In the genomic region with DNA sequence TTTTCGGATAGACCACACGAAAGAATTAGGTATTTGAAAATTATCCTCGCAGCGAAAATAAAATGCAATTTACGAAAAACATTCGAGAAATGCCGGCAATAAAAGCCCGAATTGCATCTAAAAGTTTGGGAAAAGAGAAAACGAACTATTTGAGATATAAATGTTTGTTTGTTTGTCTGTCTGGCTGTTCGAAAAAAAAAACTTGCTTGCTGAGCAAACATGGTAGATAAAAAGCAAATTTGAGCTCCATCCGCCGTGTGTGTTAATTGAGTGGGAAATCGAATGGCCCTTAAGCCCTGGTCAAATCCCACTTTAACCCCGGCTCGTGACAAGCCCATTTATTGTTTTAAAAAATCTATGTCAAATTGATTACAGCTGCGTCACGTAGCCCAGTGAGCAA, we compare ENCODE assay signal across 2 fruit fly cellular contexts.
TF ChIP-seq lines count a peak whose summit lies in the region.

No protein-coding gene starts in this region.

- peak; percentile 16 for TF ChIP-seq CTCF in whole organism, embryonic (GFP tag; optimal IDR thresholded peaks at IDR 0.05; lab: Kevin White, UChicago)

TF ChIP-seq in whole organism, embryonic, 481 proteins besides CTCF, POLR2A, EP300 and RAD21 (continues in another document):
- TF ChIP-seq sc (optimal IDR thresholded peaks at IDR 0.05; lab: Kevin White, UChicago) (no peak), sc (GFP tag; optimal IDR thresholded peaks at IDR 0.05; lab: Kevin White, UChicago) (peak; percentile 23), CG1529 (GFP tag; optimal IDR thresholded peaks at IDR 0.05; lab: Kevin White, UChicago) (peak; percentile 5), dmrt11E (tag; optimal IDR thresholded peaks at IDR 0.05; lab: Kevin White, UChicago) (peak; percentile 24), CG4404 (GFP tag; IDR thresholded peaks at IDR 0.05; lab: Robert Waterston, UW) (no peak), row (GFP tag; IDR thresholded peaks at IDR 0.05; lab: Robert Waterston, UW) (no peak), sim (GFP tag; IDR thresholded peaks at IDR 0.05; lab: Robert Waterston, UW) (peak; percentile 31; the same call in 1 of the 2 replicates), z (GFP tag; IDR thresholded peaks at IDR 0.05; lab: Robert Waterston, UW) (peak; percentile 57; the same call in 1 of the 3 replicates), Nf-YA (GFP tag; IDR thresholded peaks at IDR 0.05; lab: Robert Waterston, UW) (no peak), salm (tag; optimal IDR thresholded peaks at IDR 0.05; lab: Kevin White, UChicago) (peak; percentile 31), oc (tag; optimal IDR thresholded peaks at IDR 0.05; lab: Kevin White, UChicago) (peak; percentile 38), Bteb2 (GFP tag; optimal IDR thresholded peaks at IDR 0.05; lab: Kevin White, UChicago) (no peak), PHDP (tag; optimal IDR thresholded peaks at IDR 0.05; lab: Kevin White, UChicago) (peak; percentile 42), nerfin-1 (tag; optimal IDR thresholded peaks at IDR 0.05; lab: Kevin White, UChicago) (no peak), CG8388 (GFP tag; optimal IDR thresholded peaks at IDR 0.05; lab: Kevin White, UChicago) (peak; percentile 8), Lhr (GFP tag; optimal IDR thresholded peaks at IDR 0.05; lab: Kevin White, UChicago) (peak; percentile 28), Sox100B (GFP tag; optimal IDR thresholded peaks at IDR 0.05; lab: Kevin White, UChicago) (peak; percentile 14), Med (GFP tag; lab: Kevin White, UChicago) (peak; percentile 76), lov (optimal IDR thresholded peaks at IDR 0.05; lab: Kevin White, UChicago) (no peak), lov (GFP tag; IDR thresholded peaks at IDR 0.05; lab: Robert Waterston, UW) (no peak), CG3407 (GFP tag; optimal IDR thresholded peaks at IDR 0.05; lab: Kevin White, UChicago) (peak; percentile 76), CG1233 (GFP tag; optimal IDR thresholded peaks at IDR 0.05; lab: Kevin White, UChicago) (peak; percentile 45), odd (GFP tag; optimal IDR thresholded peaks at IDR 0.05; lab: Kevin White, UChicago) (peak; percentile 41), pnt (GFP tag; optimal IDR thresholded peaks at IDR 0.05; lab: Kevin White, UChicago) (no peak), CG3847 (GFP tag; IDR thresholded peaks at IDR 0.05; lab: Robert Waterston, UW) (no peak), CG4730 (GFP tag; IDR thresholded peaks at IDR 0.05; lab: Robert Waterston, UW) (no peak), CG11093 (GFP tag; IDR thresholded peaks at IDR 0.05; lab: Robert Waterston, UW) (no peak), hb (GFP tag; IDR thresholded peaks at IDR 0.05; lab: Robert Waterston, UW; ENCODE audit: partially characterized antibody) (no peak), br (optimal IDR thresholded peaks at IDR 0.05; lab: Kevin White, UChicago) (no peak), CG16779 (GFP tag; IDR thresholded peaks at IDR 0.05; lab: Robert Waterston, UW) (no peak), CG17568 (GFP tag; optimal IDR thresholded peaks at IDR 0.05; lab: Kevin White, UChicago) (peak; percentile 22), Xrp1 (GFP tag; IDR thresholded peaks at IDR 0.05; lab: Robert Waterston, UW) (0 out of 2 replicates have a peak, but pooled peaks have one; percentile 5), CG9727 (GFP tag; optimal IDR thresholded peaks at IDR 0.05; lab: Kevin White, UChicago) (peak; percentile 7), CG3726 (GFP tag; IDR thresholded peaks at IDR 0.05; lab: Robert Waterston, UW) (no peak), Hr78 (GFP tag; optimal IDR thresholded peaks at IDR 0.05; lab: Kevin White, UChicago) (peak in 1 of 2 experiments; percentile 40), Asciz (GFP tag; optimal IDR thresholded peaks at IDR 0.05; lab: Kevin White, UChicago) (peak; percentile 63), CG10274 (GFP tag; optimal IDR thresholded peaks at IDR 0.05; lab: Kevin White, UChicago) (no peak), wek (GFP tag; optimal IDR thresholded peaks at IDR 0.05; lab: Kevin White, UChicago) (peak; percentile 76), CG3995 (GFP tag; optimal IDR thresholded peaks at IDR 0.05; lab: Kevin White, UChicago) (no peak), hkb (optimal IDR thresholded peaks at IDR 0.05; lab: Kevin White, UChicago) (no peak), hkb (GFP tag; IDR thresholded peaks at IDR 0.05; lab: Robert Waterston, UW) (no peak), CG7357 (GFP tag; IDR thresholded peaks at IDR 0.05; lab: Robert Waterston, UW) (no peak), CG17359 (tag; optimal IDR thresholded peaks at IDR 0.05; lab: Kevin White, UChicago) (peak; percentile 37), CG10565 (GFP tag; optimal IDR thresholded peaks at IDR 0.05; lab: Kevin White, UChicago) (no peak)

TF ChIP-seq in whole organism, prepupa, 60 proteins besides CTCF, POLR2A, EP300 and RAD21:
- TF ChIP-seq fkh (GFP tag; optimal IDR thresholded peaks at IDR 0.05; lab: Kevin White, UChicago) (peak; percentile 77), CG34406 (GFP tag; optimal IDR thresholded peaks at IDR 0.05; lab: Kevin White, UChicago) (no peak), CG1621 (tag; optimal IDR thresholded peaks at IDR 0.05; lab: Kevin White, UChicago) (no peak), CG8119 (GFP tag; IDR thresholded peaks at IDR 0.05; lab: Robert Waterston, UW) (peak; percentile 25; the same call in 1 of the 3 replicates), CG6792 (GFP tag; optimal IDR thresholded peaks at IDR 0.05; lab: Kevin White, UChicago) (no peak), CG9139 (GFP tag; optimal IDR thresholded peaks at IDR 0.05; lab: Kevin White, UChicago) (no peak), CG11294 (GFP tag; IDR thresholded peaks at IDR 0.05; lab: Robert Waterston, UW) (no peak), CG6276 (GFP tag; optimal IDR thresholded peaks at IDR 0.05; lab: Kevin White, UChicago) (no peak), Sox15 (GFP tag; optimal IDR thresholded peaks at IDR 0.05; lab: Kevin White, UChicago) (no peak), Hr4 (GFP tag; optimal IDR thresholded peaks at IDR 0.05; lab: Kevin White, UChicago) (no peak), net (GFP tag; optimal IDR thresholded peaks at IDR 0.05; lab: Kevin White, UChicago) (no peak), CG4318 (GFP tag; optimal IDR thresholded peaks at IDR 0.05; lab: Kevin White, UChicago) (no peak)

Comparison
In these comparisons a context has a peak if more than half of its experiments do, and no peak if none do; other contexts are left out.
1. Of the 7 proteins assayed by ChIP-seq in both whole organism, embryonic and whole organism, prepupa: peak only in whole organism, embryonic: Blimp-1 and Sox102F; only in whole organism, prepupa: none; in both: none; in neither: 5.